Fruit fly (Drosophila melanogaster): ENCODE results near the gene Sry-beta.
A peak's percentile ranks its signal among the peaks of the same experiment; 100 is the strongest.

Gene Sry-beta

DNA sequence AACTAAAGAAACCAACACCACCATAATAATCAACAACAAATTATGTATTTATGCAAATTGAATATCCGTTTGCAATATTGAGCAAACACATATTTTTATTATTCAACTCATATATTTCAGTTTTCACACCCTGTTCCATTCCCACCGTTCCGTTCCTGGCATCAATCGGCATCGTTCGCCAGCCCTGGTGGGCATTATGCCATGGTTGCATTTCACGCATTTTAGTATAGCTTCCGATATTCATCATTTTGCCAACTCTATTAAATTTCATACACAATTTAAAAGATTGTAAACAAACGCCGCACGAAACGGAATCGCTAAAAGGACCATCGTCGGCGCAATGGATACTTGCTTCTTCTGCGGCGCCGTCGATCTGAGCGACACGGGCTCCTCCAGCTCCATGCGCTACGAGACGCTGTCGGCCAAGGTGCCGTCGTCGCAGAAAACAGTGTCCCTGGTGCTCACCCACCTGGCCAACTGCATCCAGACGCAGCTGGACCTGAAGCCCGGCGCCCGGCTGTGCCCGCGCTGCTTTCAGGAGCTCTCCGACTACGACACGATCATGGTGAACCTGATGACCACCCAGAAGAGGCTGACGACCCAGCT is 3.7 kb downstream of the Sry-beta start, which contains the start of gene Sry-delta (continued):
- no peak for TF ChIP-seq CG11093 (GFP tag; IDR thresholded peaks at IDR 0.05)
- TF ChIP-seq CG1529 (GFP tag; optimal IDR thresholded peaks at IDR 0.05) = no peak
- TF ChIP-seq otp (GFP tag; IDR thresholded peaks at IDR 0.05) = peak; percentile 80
- peak; percentile 74 for TF ChIP-seq CG17186 (GFP tag; optimal IDR thresholded peaks at IDR 0.05)
- peak; percentile 40; the same call in 1 of the 2 replicates for TF ChIP-seq stc (GFP tag; IDR thresholded peaks at IDR 0.05)
- peak; percentile 11 for TF ChIP-seq ac (GFP tag; optimal IDR thresholded peaks at IDR 0.05)
- TF ChIP-seq crc (GFP tag; optimal IDR thresholded peaks at IDR 0.05) = peak; percentile 64
- TF ChIP-seq H2.0 (GFP tag; IDR thresholded peaks at IDR 0.05) = peak; percentile 60
- peak; percentile 57; the same call in 1 of the 2 replicates for TF ChIP-seq CG8765 (GFP tag; IDR thresholded peaks at IDR 0.05)
- no peak for TF ChIP-seq Lpt (GFP tag; optimal IDR thresholded peaks at IDR 0.05)
- peak; percentile 74 for TF ChIP-seq cas (GFP tag; IDR thresholded peaks at IDR 0.05)
- peak; percentile 99 for TF ChIP-seq pfk (GFP tag; optimal IDR thresholded peaks at IDR 0.05)
- peak; percentile 23 for TF ChIP-seq wek (GFP tag; optimal IDR thresholded peaks at IDR 0.05)
- peak; percentile 42 for TF ChIP-seq CG16815 (GFP tag; optimal IDR thresholded peaks at IDR 0.05)
- TF ChIP-seq Lim3 (GFP tag; IDR thresholded peaks at IDR 0.05) = no peak
- TF ChIP-seq CG1603 (tag; optimal IDR thresholded peaks at IDR 0.05) = peak; percentile 99
- peak; percentile 55; the same call in 1 of the 2 replicates for TF ChIP-seq Adf1 (GFP tag; IDR thresholded peaks at IDR 0.05)
- peak; percentile 85 for TF ChIP-seq CG17912 (GFP tag; optimal IDR thresholded peaks at IDR 0.05)
- peak; percentile 61; the same call in 1 of the 3 replicates for TF ChIP-seq H15 (GFP tag; IDR thresholded peaks at IDR 0.05)
- 0 out of 2 replicates have a peak, but pooled peaks have one; percentile 23 for TF ChIP-seq CG5953 (GFP tag; IDR thresholded peaks at IDR 0.05)
- no peak for TF ChIP-seq CG7963 (GFP tag; IDR thresholded peaks at IDR 0.05; ENCODE audit: partially characterized antibody)
- TF ChIP-seq CG3065 (GFP tag; optimal IDR thresholded peaks at IDR 0.05) = peak; percentile 45
- TF ChIP-seq CG30431 (GFP tag; optimal IDR thresholded peaks at IDR 0.05) = peak; percentile 16
- TF ChIP-seq Poxn (GFP tag; IDR thresholded peaks at IDR 0.05) = peak; percentile 42; the same call in 1 of the 2 replicates
- TF ChIP-seq CG8359 (GFP tag; optimal IDR thresholded peaks at IDR 0.05; ENCODE audit: borderline replicate concordance) = no peak
- TF ChIP-seq CG32532 (GFP tag; IDR thresholded peaks at IDR 0.05) = peak; percentile 88
- TF ChIP-seq CG2129 (GFP tag; IDR thresholded peaks at IDR 0.05; ENCODE audit: partially characterized antibody) = peak; percentile 56
- peak; percentile 70 for TF ChIP-seq Myb (GFP tag; optimal IDR thresholded peaks at IDR 0.05)
- peak; percentile 78 for TF ChIP-seq rib (GFP tag; IDR thresholded peaks at IDR 0.05)
- no peak for TF ChIP-seq D19A (tag; optimal IDR thresholded peaks at IDR 0.05)
- TF ChIP-seq twi (tag; optimal IDR thresholded peaks at IDR 0.05) = peak; percentile 5
- no peak for TF ChIP-seq Hmx (GFP tag; optimal IDR thresholded peaks at IDR 0.05)
- TF ChIP-seq CrebB (tag; optimal IDR thresholded peaks at IDR 0.05) = peak; percentile 71
- no peak for TF ChIP-seq D19B (GFP tag; optimal IDR thresholded peaks at IDR 0.05)
- TF ChIP-seq lola (GFP tag; optimal IDR thresholded peaks at IDR 0.05) = peak in 1 of 3 experiments; percentile 34
- TF ChIP-seq Rx (GFP tag; IDR thresholded peaks at IDR 0.05) = peak; percentile 67
- TF ChIP-seq ssp (GFP tag; IDR thresholded peaks at IDR 0.05) = peak; percentile 83
- no peak for TF ChIP-seq exex (tag; optimal IDR thresholded peaks at IDR 0.05)
- peak; percentile 3 for TF ChIP-seq fd3F (GFP tag; optimal IDR thresholded peaks at IDR 0.05)
- no peak for TF ChIP-seq eve (GFP tag; optimal IDR thresholded peaks at IDR 0.05)
- TF ChIP-seq CG1792 (GFP tag; optimal IDR thresholded peaks at IDR 0.05) = peak; percentile 79
- no peak for TF ChIP-seq pan (optimal IDR thresholded peaks at IDR 0.05)
- peak in 1 of 2 experiments; percentile 78 for TF ChIP-seq pan (GFP tag; optimal IDR thresholded peaks at IDR 0.05 in 1 of 2, IDR thresholded peaks at IDR 0.05 in 1 of 2)
- no peak; the same call in 2 of the 3 replicates for TF ChIP-seq jigr1 (GFP tag; IDR thresholded peaks at IDR 0.05)
- no peak for TF ChIP-seq lov (optimal IDR thresholded peaks at IDR 0.05)
- TF ChIP-seq lov (GFP tag; IDR thresholded peaks at IDR 0.05) = peak; percentile 64; the same call in 2 of the 3 replicates
- TF ChIP-seq Hr39 (optimal IDR thresholded peaks at IDR 0.05) = no peak
- TF ChIP-seq vnd (GFP tag; IDR thresholded peaks at IDR 0.05; ENCODE audit: partially characterized antibody) = peak; percentile 46; the same call in 2 of the 3 replicates
- TF ChIP-seq CG16813 (GFP tag; IDR thresholded peaks at IDR 0.05; ENCODE audit: partially characterized antibody) = peak; percentile 78
- peak; percentile 67 for TF ChIP-seq CG10147 (GFP tag; optimal IDR thresholded peaks at IDR 0.05)

Measured in whole organism, embryonic.